Worm (Caenorhabditis elegans) whole organism, young adult: Measurements from ENCODE around the gene M04B2.7.

Experiments used
- F33H1.4 ChIP-seq: fragments of 200-800 bp; sonication (Bioruptor generic); IDR thresholded peaks from 2 replicates; pipeline ENCODE4 v1.3.6; 2022; ENCODE audit warnings: missing genetic modification reagents, missing genetic modification characterization, missing compliant biosample characterization
- K11D2.4 ChIP-seq: fragments of 200-800 bp; sonication (Bioruptor generic); IDR thresholded peaks from 2 replicates; pipeline ENCODE4 v1.3.6; 2022; ENCODE audit warnings: missing genetic modification reagents, missing genetic modification characterization, missing compliant biosample characterization
- aptf-2 ChIP-seq: fragments of 200-800 bp; sonication (Bioruptor generic); conservative IDR thresholded peaks from 2 replicates; pipeline ENCODE4 v1.3.6; 2022; ENCODE audit warnings: missing genetic modification reagents, missing genetic modification characterization, missing compliant biosample characterization
- atf-7 ChIP-seq: sonication (generic microtip); optimal IDR thresholded peaks from 2 replicates; lab custom pipeline; 2017; ENCODE audit warnings: mild to moderate bottlenecking, missing genetic modification characterization, missing compliant biosample characterization
- attf-3 ChIP-seq: fragments of 200-800 bp; sonication (Bioruptor generic); conservative IDR thresholded peaks from 2 replicates; pipeline ENCODE4 v1.3.6; 2022; ENCODE audit warnings: missing genetic modification reagents, missing genetic modification characterization, missing compliant biosample characterization
- attf-5 ChIP-seq: fragments of 200-800 bp; sonication (Bioruptor generic); optimal IDR thresholded peaks from 2 replicates; lab custom pipeline; 2018; ENCODE audit warnings: mild to moderate bottlenecking, missing genetic modification characterization, missing compliant biosample characterization
- bed-1 ChIP-seq: fragments of 200-800 bp; sonication (Bioruptor generic); IDR thresholded peaks from 2 replicates; pipeline ENCODE4 v1.3.6; 2022; ENCODE audit warnings: missing genetic modification reagents, missing genetic modification characterization, missing compliant biosample characterization
- bed-2 ChIP-seq: fragments of 200-800 bp; sonication (Bioruptor generic); IDR thresholded peaks from 2 replicates; pipeline ENCODE4 v1.3.6; 2022; ENCODE audit warnings: missing genetic modification reagents, missing genetic modification characterization, missing compliant biosample characterization
- cebp-1 ChIP-seq, 2 experiments: fragments of 200-800 bp in 1 of 2; sonication (Bioruptor generic) in 1 of 2; sonication (generic microtip) in 1 of 2; IDR thresholded peaks in 1 of 2; optimal IDR thresholded peaks in 1 of 2; 2 replicates each; pipeline versions ENCODE4 v1.3.6 to Lab custom; 2017 to 2022; ENCODE audit warnings: missing compliant biosample characterization in 2 of 2, missing genetic modification characterization in 2 of 2, mild to moderate bottlenecking in 1 of 2, missing genetic modification reagents in 1 of 2, moderate library complexity in 1 of 2
- ceh-100 ChIP-seq: fragments of 200-800 bp; sonication (Bioruptor generic); IDR thresholded peaks from 2 replicates; pipeline ENCODE4 v1.3.6; 2022; ENCODE audit warnings: missing genetic modification reagents, missing genetic modification characterization, missing compliant biosample characterization
- ceh-58 ChIP-seq: fragments of 200-800 bp; sonication (Bioruptor generic); IDR thresholded peaks from 2 replicates; pipeline ENCODE4 v1.3.6; 2022; ENCODE audit warnings: missing genetic modification characterization, missing compliant biosample characterization
- ceh-91 ChIP-seq: fragments of 200-800 bp; sonication (Bioruptor generic); IDR thresholded peaks from 2 replicates; pipeline ENCODE4 v1.3.6; 2022; ENCODE audit warnings: missing genetic modification reagents, missing genetic modification characterization, missing compliant biosample characterization
- chd-7 ChIP-seq: sonication (generic microtip); optimal IDR thresholded peaks from 2 replicates; lab custom pipeline; 2016; ENCODE audit warnings: mild to moderate bottlenecking, missing genetic modification characterization, moderate library complexity, missing compliant biosample characterization
- gei-17 ChIP-seq: fragments of 200-800 bp; sonication (Bioruptor generic); optimal IDR thresholded peaks from 2 replicates; lab custom pipeline; 2018; ENCODE audit warnings: mild to moderate bottlenecking, missing genetic modification characterization, missing compliant biosample characterization
- let-607 ChIP-seq, 2 experiments: fragments of 200-800 bp in 1 of 2; sonication (Bioruptor generic) in 1 of 2; sonication (generic microtip) in 1 of 2; optimal IDR thresholded peaks; 2 replicates each; lab custom pipeline; 2016 to 2018; ENCODE audit warnings: mild to moderate bottlenecking in 2 of 2, missing compliant biosample characterization in 2 of 2, missing genetic modification characterization in 2 of 2, moderate library complexity in 2 of 2, missing genotype in 1 of 2
- lin-35 ChIP-seq, 3 experiments: fragments of 150-350 bp in 2 of 3; sonication (generic microtip) in 1 of 3; optimal IDR thresholded peaks; 2 replicates each; lab custom pipeline; 2014 to 2018; ENCODE audit warnings: missing biosample characterization in 3 of 3, missing genetic modification characterization in 3 of 3, missing genetic modification reagents in 3 of 3
- lsl-1 ChIP-seq: fragments of 200-800 bp; sonication (Bioruptor generic); optimal IDR thresholded peaks from 2 replicates; lab custom pipeline; 2018; ENCODE audit warnings: mild to moderate bottlenecking, missing genetic modification characterization, moderate library complexity, missing compliant biosample characterization
- lsy-27 ChIP-seq: sonication (generic microtip); optimal IDR thresholded peaks from 2 replicates; lab custom pipeline; 2017; ENCODE audit warnings: missing genetic modification characterization, mild to moderate bottlenecking, missing compliant biosample characterization, antibody characterized with exemption, missing genotype, borderline replicate concordance; ENCODE audit not compliant: insufficient read depth
- madf-10 ChIP-seq: sonication (generic microtip); optimal IDR thresholded peaks from 2 replicates; lab custom pipeline; 2016; ENCODE audit warnings: mild to moderate bottlenecking, missing genetic modification characterization, missing compliant biosample characterization
- madf-6 ChIP-seq: fragments of 200-800 bp; sonication (Bioruptor generic); IDR thresholded peaks from 2 replicates; pipeline ENCODE4 v1.3.6; 2022; ENCODE audit warnings: missing genetic modification reagents, missing genetic modification characterization, missing compliant biosample characterization
- mes-4 ChIP-seq: sonication (generic microtip); optimal IDR thresholded peaks from 2 replicates; lab custom pipeline; 2016; ENCODE audit warnings: missing genotype, missing genetic modification characterization, missing compliant biosample characterization
- mxl-1 ChIP-seq: sonication (generic microtip); optimal IDR thresholded peaks from 2 replicates; lab custom pipeline; 2016; ENCODE audit warnings: missing genetic modification characterization, missing compliant biosample characterization
- nhr-27 ChIP-seq: fragments of 200-800 bp; sonication (Bioruptor generic); optimal IDR thresholded peaks from 2 replicates; lab custom pipeline; 2018; ENCODE audit warnings: mild to moderate bottlenecking, missing genetic modification characterization, moderate library complexity, missing compliant biosample characterization
- rpc-1 ChIP-seq, 2 experiments: fragments of 150-350 bp in 1 of 2; sonication (generic microtip) in 1 of 2; optimal IDR thresholded peaks; 2 replicates each; lab custom pipeline; 2014 to 2018; ENCODE audit warnings: missing biosample characterization in 1 of 2, missing genetic modification characterization in 1 of 2, missing genetic modification reagents in 1 of 2, missing genotype in 1 of 2
- sptf-2 ChIP-seq: fragments of 200-800 bp; sonication (Bioruptor generic); optimal IDR thresholded peaks from 2 replicates; lab custom pipeline; 2018; ENCODE audit warnings: mild to moderate bottlenecking, missing genetic modification characterization, missing compliant biosample characterization
- tbp1 ChIP-seq: fragments of 200-800 bp; sonication (Bioruptor generic); optimal IDR thresholded peaks from 2 replicates; lab custom pipeline; 2018; ENCODE audit warnings: mild to moderate bottlenecking, missing genetic modification characterization, missing compliant biosample characterization
- tbx-9 ChIP-seq: sonication (generic microtip); optimal IDR thresholded peaks from 2 replicates; lab custom pipeline; 2016; ENCODE audit warnings: borderline replicate concordance, missing genetic modification characterization, inconsistent platforms, missing compliant biosample characterization
- unc-62 ChIP-seq: fragments of 150-350 bp; optimal IDR thresholded peaks from 2 replicates; lab custom pipeline; 2014; ENCODE audit warnings: missing biosample characterization, missing genetic modification reagents, missing genetic modification characterization
- zfh-2 ChIP-seq: fragments of 200-800 bp; sonication (Bioruptor generic); conservative IDR thresholded peaks from 2 replicates; pipeline ENCODE4 v1.3.6; 2022; ENCODE audit warnings: missing genetic modification reagents, missing genetic modification characterization, missing compliant biosample characterization
- zim-3 ChIP-seq: sonication (generic microtip); optimal IDR thresholded peaks from 2 replicates; lab custom pipeline; 2017; ENCODE audit warnings: mild to moderate bottlenecking, missing genetic modification characterization, moderate library complexity, missing compliant biosample characterization
- ztf-3 ChIP-seq: fragments of 200-800 bp; sonication (Bioruptor generic); optimal IDR thresholded peaks from 2 replicates; lab custom pipeline; 2018; ENCODE audit warnings: mild to moderate bottlenecking, missing genetic modification characterization, missing compliant biosample characterization
- ztf-6 ChIP-seq: fragments of 200-800 bp; sonication (Bioruptor generic); IDR thresholded peaks from 2 replicates; pipeline ENCODE4 v1.3.6; 2022; ENCODE audit warnings: missing genetic modification reagents, missing genetic modification characterization, missing compliant biosample characterization

The M04B2.7 gene

ce11 chrIV:11510664-11511063, 37.9 kb downstream of the M04B2.7 start, which contains the start of gene M04B2.6 (continued):
- TF ChIP-seq chd-7 (tag; lab: Kevin White, UChicago), result no peak
- no peak for TF ChIP-seq let-607 (tag; optimal IDR thresholded peaks at IDR 0.05; lab: Kevin White, UChicago)
- TF ChIP-seq tbp1 (GFP tag; lab: Kevin White, UChicago), result no peak

- TF ChIP-seq F33H1.4 (GFP tag; lab: Robert Waterston, UW) (no peak), mes-4 (tag; lab: Kevin White, UChicago) (no peak), ceh-100 (GFP tag; lab: Robert Waterston, UW) (no peak), mxl-1 (tag; lab: Kevin White, UChicago) (no peak), ceh-58 (GFP tag; lab: Robert Waterston, UW) (no peak), ztf-3 (GFP tag; lab: Kevin White, UChicago) (no peak), lin-35 (GFP tag; optimal IDR thresholded peaks at IDR 0.05; lab: Kevin White, UChicago) (no peak), nhr-27 (tag; lab: Kevin White, UChicago) (no peak), lsl-1 (GFP tag; lab: Kevin White, UChicago) (no peak), madf-6 (GFP tag; lab: Robert Waterston, UW) (no peak)
Measured at ce11 chrIV:11504416-11504815, 44.2 kb downstream of the M04B2.7 start, which contains the start of gene twk-25. Gene twk-25 (plus strand): TSS chrIV:11504716.

ce11 chrIV:11503654-11504053, 44.9 kb downstream of the M04B2.7 start:
- TF ChIP-seq lsl-1 (GFP tag; lab: Kevin White, UChicago), result no peak
- TF ChIP-seq K11D2.4 (GFP tag; lab: Robert Waterston, UW), result no peak
- TF ChIP-seq zim-3, result no peak
- TF ChIP-seq bed-1 (GFP tag; lab: Robert Waterston, UW), result no peak
- TF ChIP-seq gei-17 (GFP tag; lab: Kevin White, UChicago), result no peak
- no peak for TF ChIP-seq atf-7 (tag; lab: Kevin White, UChicago)
- TF ChIP-seq madf-10 (tag; lab: Kevin White, UChicago), result no peak
- no peak for TF ChIP-seq attf-3 (GFP tag; lab: Robert Waterston, UW)
- TF ChIP-seq zfh-2, result no peak
- no peak for TF ChIP-seq tbx-9 (tag; lab: Kevin White, UChicago)
- TF ChIP-seq ztf-6, result no peak
- TF ChIP-seq aptf-2 (GFP tag; lab: Robert Waterston, UW), result no peak
- TF ChIP-seq unc-62 (GFP tag; lab: Kevin White, UChicago), result no peak
- no peak for TF ChIP-seq lin-35 (GFP tag; optimal IDR thresholded peaks at IDR 0.05; lab: Kevin White, UChicago)
- no peak for TF ChIP-seq chd-7 (tag; lab: Kevin White, UChicago)
- no peak for TF ChIP-seq rpc-1 (optimal IDR thresholded peaks at IDR 0.05; lab: Kevin White, UChicago)
- no peak for TF ChIP-seq rpc-1 (tag; optimal IDR thresholded peaks at IDR 0.05; lab: Kevin White, UChicago)
- TF ChIP-seq lsy-27, result no peak
- no peak for TF ChIP-seq sptf-2 (GFP tag; lab: Kevin White, UChicago)
- TF ChIP-seq ceh-91 (GFP tag; lab: Robert Waterston, UW), result no peak

ce11 chrIV:11500421-11500820, 48.1 kb downstream of the M04B2.7 start, which contains the start of gene H21P03.10:
Gene H21P03.10 (plus strand): TSS chrIV:11500721.
- TF ChIP-seq attf-5 (GFP tag; lab: Kevin White, UChicago) (no peak), bed-2 (GFP tag; lab: Robert Waterston, UW) (no peak), cebp-1 (GFP tag; IDR thresholded peaks at IDR 0.05; lab: Robert Waterston, UW) (no peak), cebp-1 (tag; optimal IDR thresholded peaks at IDR 0.05; lab: Kevin White, UChicago) (no peak)
